Fruit fly (Drosophila melanogaster) whole organism, pupa: Measurements from ENCODE around the gene GluRIIA.

Experiments used
- CG10348 ChIP-seq: fragments of 200-800 bp; sonication (Bioruptor generic); IDR thresholded peaks from 2 replicates; pipeline ENCODE4 v1.3.6; 2022; ENCODE audit warnings: missing biosample characterization, missing genetic modification characterization
- CG12605 ChIP-seq: fragments of 200-800 bp; sonication (Bioruptor generic); IDR thresholded peaks from 2 replicates; pipeline ENCODE4 v1.3.6; 2022; ENCODE audit warnings: missing biosample characterization, missing genetic modification characterization
- CG14655 ChIP-seq: fragments of 200-800 bp; sonication (Bioruptor generic); optimal IDR thresholded peaks from 3 replicates; lab custom pipeline; 2017; ENCODE audit warnings: mild to moderate bottlenecking, missing biosample characterization, missing genetic modification reagents, missing genetic modification characterization
- CG17806 ChIP-seq: fragments of 200-800 bp; sonication (Bioruptor generic); optimal IDR thresholded peaks from 2 replicates; lab custom pipeline; 2018; ENCODE audit warnings: missing biosample characterization, mild to moderate bottlenecking, missing genetic modification characterization, moderate library complexity
- CG32121 ChIP-seq: fragments of 200-800 bp; sonication (Bioruptor generic); IDR thresholded peaks from 2 replicates; pipeline ENCODE4 v1.3.6; 2022; ENCODE audit warnings: missing biosample characterization, missing genetic modification characterization
- CG34367 ChIP-seq: fragments of 200-800 bp; sonication (Bioruptor generic); optimal IDR thresholded peaks from 2 replicates; lab custom pipeline; 2018; ENCODE audit warnings: missing biosample characterization, mild to moderate bottlenecking, missing genetic modification characterization
- CG8159 ChIP-seq: fragments of 200-800 bp; sonication (Bioruptor generic); optimal IDR thresholded peaks from 3 replicates; lab custom pipeline; 2018; ENCODE audit warnings: missing biosample characterization, mild to moderate bottlenecking, missing genetic modification characterization, moderate library complexity
- CG8301 ChIP-seq: fragments of 200-800 bp; sonication (Bioruptor generic); optimal IDR thresholded peaks from 2 replicates; lab custom pipeline; 2018; ENCODE audit warnings: missing biosample characterization, mild to moderate bottlenecking, missing genetic modification characterization
- CG9948 ChIP-seq: fragments of 200-800 bp; sonication (Bioruptor generic); optimal IDR thresholded peaks from 2 replicates; lab custom pipeline; 2018; ENCODE audit warnings: missing biosample characterization, mild to moderate bottlenecking, missing genetic modification characterization, moderate library complexity
- EcR ChIP-seq: fragments of 200-800 bp; sonication (Bioruptor generic); optimal IDR thresholded peaks from 3 replicates; lab custom pipeline; 2019; ENCODE audit warnings: missing biosample characterization, missing genetic modification characterization, mild to moderate bottlenecking, moderate library complexity, missing genetic modification reagents
- Pif1B ChIP-seq: fragments of 200-800 bp; sonication (Bioruptor generic); optimal IDR thresholded peaks from 3 replicates; lab custom pipeline; 2016; ENCODE audit warnings: missing biosample characterization, missing genetic modification characterization
- Snoo ChIP-seq: fragments of 200-800 bp; sonication (Bioruptor generic); optimal IDR thresholded peaks from 3 replicates; lab custom pipeline; 2017; ENCODE audit warnings: missing biosample characterization, mild to moderate bottlenecking, missing genetic modification characterization, inconsistent platforms
- gl ChIP-seq: fragments of 200-800 bp; sonication (Bioruptor generic); optimal IDR thresholded peaks from 2 replicates; lab custom pipeline; 2018; ENCODE audit warnings: missing biosample characterization, mild to moderate bottlenecking, missing genetic modification characterization
- rn ChIP-seq: fragments of 200-800 bp; sonication (Bioruptor generic); IDR thresholded peaks from 2 replicates; pipeline ENCODE4 v1.3.6; 2022; ENCODE audit warnings: missing biosample characterization, missing genetic modification characterization

DNA sequence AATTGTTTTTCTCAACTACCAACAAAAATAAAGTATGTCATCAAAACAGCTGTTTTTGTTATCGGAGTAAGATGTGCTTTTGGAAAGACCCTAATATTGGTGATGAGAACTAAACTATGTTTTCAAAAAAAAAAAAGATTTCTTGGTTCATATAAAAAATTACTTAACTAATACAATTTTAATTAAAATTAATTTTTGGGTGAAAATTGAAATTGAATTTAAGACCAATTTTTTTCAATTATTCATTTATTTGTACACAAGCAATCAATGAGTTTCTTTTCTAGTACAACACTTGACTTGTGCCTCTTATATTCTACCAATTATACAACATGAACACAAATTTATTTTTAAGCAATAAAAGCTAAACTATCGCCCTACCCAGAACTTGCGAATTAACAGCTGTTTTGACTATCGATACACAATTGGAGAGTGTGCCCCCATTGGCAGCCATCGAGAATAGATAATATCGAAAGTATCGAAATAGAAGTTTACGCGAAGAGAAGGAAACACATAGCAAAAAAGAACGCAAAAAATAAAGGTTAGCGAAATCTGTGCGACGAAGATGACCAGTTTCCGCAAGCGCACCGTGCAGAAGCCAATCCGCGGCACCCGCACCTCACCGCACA lies 30.9 kb upstream of the GluRIIA start, which contains the start of the genes Vps52 and Elp4:
- TF ChIP-seq EcR (GFP tag; lab: Kevin White, UChicago) (no peak), gl (no peak), CG14655 (GFP tag; lab: Kevin White, UChicago) (no peak), CG12605 (GFP tag; lab: Robert Waterston, UW) (0 out of 2 replicates have a peak, but pooled peaks have one; percentile 23), CG34367 (tag; lab: Kevin White, UChicago) (peak; percentile 64), rn (GFP tag; lab: Robert Waterston, UW) (no peak), CG9948 (tag; lab: Kevin White, UChicago) (peak; percentile 72), Pif1B (no peak), CG8301 (tag; lab: Kevin White, UChicago) (no peak), CG8159 (tag; lab: Kevin White, UChicago) (no peak), Snoo (peak; percentile 72), CG17806 (tag; lab: Kevin White, UChicago) (peak; percentile 72), CG32121 (GFP tag; lab: Robert Waterston, UW) (peak; percentile 58; the same call in 1 of the 2 replicates), CG10348 (no peak)
